Fruit fly (Drosophila melanogaster) whole organism, embryonic: ENCODE measurements around the gene Evi5.

Experiments
- Aef1 ChIP-seq: fragments of 200-800 bp; sonication (Bioruptor generic); IDR thresholded peaks from 3 replicates; pipeline ENCODE4 v1.3.6; 2022; ENCODE audit warnings: missing biosample characterization, missing genetic modification characterization
- Atf-2 ChIP-seq: fragments of 200-800 bp; sonication (Bioruptor generic); optimal IDR thresholded peaks from 2 replicates; lab custom pipeline; 2016; ENCODE audit warnings: missing biosample characterization, missing genetic modification characterization
- CG11723 ChIP-seq: fragments of 200-800 bp; sonication (Bioruptor generic); optimal IDR thresholded peaks from 2 replicates; lab custom pipeline; 2017; ENCODE audit warnings: missing biosample characterization, mild to moderate bottlenecking, missing genetic modification characterization
- CG12155 ChIP-seq: fragments of 200-800 bp; sonication (Bioruptor generic); optimal IDR thresholded peaks from 3 replicates; lab custom pipeline; 2016; ENCODE audit warnings: missing biosample characterization, missing genetic modification characterization
- CG12769 ChIP-seq: fragments of 200-800 bp; sonication (Bioruptor generic); optimal IDR thresholded peaks from 2 replicates; lab custom pipeline; 2019; ENCODE audit warnings: missing biosample characterization, mild to moderate bottlenecking, missing genetic modification characterization, moderate library complexity
- CG13123 ChIP-seq: fragments of 200-800 bp; sonication (Bioruptor generic); optimal IDR thresholded peaks from 2 replicates; lab custom pipeline; 2016; ENCODE audit warnings: missing biosample characterization, missing genetic modification characterization
- CG14050 ChIP-seq: fragments of 200-800 bp; sonication (Bioruptor generic); IDR thresholded peaks from 3 replicates; pipeline ENCODE4 v1.3.6; 2022; ENCODE audit warnings: missing biosample characterization, missing genetic modification characterization
- CG15011 ChIP-seq: fragments of 200-800 bp; sonication (Bioruptor generic); optimal IDR thresholded peaks from 3 replicates; lab custom pipeline; 2018; ENCODE audit warnings: missing biosample characterization, mild to moderate bottlenecking, missing genetic modification characterization
- CG1792 ChIP-seq: fragments of 200-800 bp; sonication (Bioruptor generic); optimal IDR thresholded peaks from 2 replicates; lab custom pipeline; 2016; ENCODE audit warnings: missing biosample characterization, missing genetic modification characterization
- CG30431 ChIP-seq: fragments of 200-800 bp; sonication (Bioruptor generic); optimal IDR thresholded peaks from 2 replicates; lab custom pipeline; 2017; ENCODE audit warnings: missing biosample characterization, missing genetic modification characterization
- CG31388 ChIP-seq: fragments of 200-800 bp; sonication (Bioruptor generic); optimal IDR thresholded peaks from 2 replicates; lab custom pipeline; 2016; ENCODE audit warnings: missing biosample characterization, missing genetic modification characterization
- CG33213 ChIP-seq: fragments of 200-800 bp; sonication (Bioruptor generic); optimal IDR thresholded peaks from 3 replicates; lab custom pipeline; 2016; ENCODE audit warnings: missing biosample characterization, missing genetic modification characterization
- CG34422 ChIP-seq: fragments of 200-800 bp; sonication (Bioruptor generic); IDR thresholded peaks from 3 replicates; pipeline ENCODE4 v1.3.6; 2022; ENCODE audit warnings: missing biosample characterization, missing genetic modification characterization
- CG3726 ChIP-seq: fragments of 200-800 bp; sonication (Bioruptor generic); IDR thresholded peaks from 3 replicates; pipeline ENCODE4, ENCODE4 v1.3.6; 2022; ENCODE audit warnings: missing biosample characterization, missing genetic modification characterization
- CG6175 ChIP-seq: fragments of 200-800 bp; sonication (Bioruptor generic); IDR thresholded peaks from 3 replicates; pipeline ENCODE4 v1.3.6; 2022; ENCODE audit warnings: missing biosample characterization, missing genetic modification characterization
- CG6683 ChIP-seq: fragments of 200-800 bp; sonication (Bioruptor generic); optimal IDR thresholded peaks from 2 replicates; lab custom pipeline; 2017; ENCODE audit warnings: missing biosample characterization, mild to moderate bottlenecking, missing genetic modification characterization, missing genetic modification reagents
- CG6813 ChIP-seq: fragments of 200-800 bp; sonication (Bioruptor generic); optimal IDR thresholded peaks from 2 replicates; lab custom pipeline; 2017; ENCODE audit warnings: missing biosample characterization, missing genetic modification characterization, mild to moderate bottlenecking, moderate library complexity, missing genetic modification reagents
- CG8281 ChIP-seq: fragments of 200-800 bp; sonication (Bioruptor generic); optimal IDR thresholded peaks from 2 replicates; lab custom pipeline; 2018; ENCODE audit warnings: missing biosample characterization, mild to moderate bottlenecking, missing genetic modification characterization, moderate library complexity
- Elba2 ChIP-seq: fragments of 200-800 bp; sonication (Bioruptor generic); optimal IDR thresholded peaks from 3 replicates; lab custom pipeline; 2016; ENCODE audit warnings: missing biosample characterization, missing genetic modification characterization
- H2.0 ChIP-seq: fragments of 200-800 bp; sonication (Bioruptor generic); IDR thresholded peaks from 2 replicates; pipeline ENCODE4 v1.3.6; 2022; ENCODE audit warnings: missing biosample characterization, missing genetic modification characterization
- Hmx ChIP-seq: fragments of 200-800 bp; sonication (Bioruptor generic); optimal IDR thresholded peaks from 2 replicates; lab custom pipeline; 2016; ENCODE audit warnings: missing biosample characterization, missing genetic modification characterization
- Hr3 ChIP-seq: fragments of 200-800 bp; sonication (Bioruptor generic); optimal IDR thresholded peaks from 3 replicates; lab custom pipeline; 2016; ENCODE audit warnings: missing biosample characterization, missing genetic modification characterization
- Rx ChIP-seq: fragments of 200-800 bp; sonication (Bioruptor generic); IDR thresholded peaks from 2 replicates; pipeline ENCODE4 v1.3.6; 2022; ENCODE audit warnings: missing biosample characterization, missing genetic modification characterization
- Sox100B ChIP-seq: fragments of 200-800 bp; sonication (Bioruptor generic); optimal IDR thresholded peaks from 3 replicates; lab custom pipeline; 2018; ENCODE audit warnings: missing biosample characterization, mild to moderate bottlenecking, missing genetic modification characterization
- abd-A ChIP-seq: fragments of 200-800 bp; sonication (Bioruptor generic); optimal IDR thresholded peaks from 3 replicates; lab custom pipeline; 2019; ENCODE audit warnings: missing biosample characterization, mild to moderate bottlenecking, missing genetic modification characterization, moderate library complexity
- amos ChIP-seq: fragments of 200-800 bp; sonication (Bioruptor generic); IDR thresholded peaks from 2 replicates; pipeline ENCODE4 v1.3.6; 2022; ENCODE audit warnings: missing biosample characterization, missing genetic modification characterization; ENCODE audit not compliant: partially characterized antibody
- ap ChIP-seq: fragments of 200-800 bp; sonication (Bioruptor generic); IDR thresholded peaks from 2 replicates; pipeline ENCODE4 v1.3.6; 2022; ENCODE audit warnings: missing biosample characterization, missing genetic modification characterization
- az2 ChIP-seq: fragments of 200-800 bp; sonication (Bioruptor generic); optimal IDR thresholded peaks from 3 replicates; lab custom pipeline; 2016; ENCODE audit warnings: missing biosample characterization, missing genetic modification characterization
- bbx ChIP-seq: fragments of 200-800 bp; sonication (Bioruptor generic); IDR thresholded peaks from 2 replicates; pipeline ENCODE4 v1.3.6; 2022; ENCODE audit warnings: missing biosample characterization, missing genetic modification characterization; ENCODE audit not compliant: partially characterized antibody
- cato ChIP-seq: fragments of 200-800 bp; sonication (Bioruptor generic); optimal IDR thresholded peaks from 2 replicates; lab custom pipeline; 2016; ENCODE audit warnings: missing biosample characterization, missing genetic modification characterization, borderline replicate concordance
- chinmo ChIP-seq: fragments of 200-800 bp; sonication (Bioruptor generic); IDR thresholded peaks from 4 replicates; pipeline ENCODE4 v1.3.6; 2022; ENCODE audit warnings: missing biosample characterization, missing genetic modification characterization; ENCODE audit not compliant: partially characterized antibody
- cwo ChIP-seq: fragments of 200-800 bp; sonication (Bioruptor generic); optimal IDR thresholded peaks from 3 replicates; lab custom pipeline; 2017; ENCODE audit warnings: missing biosample characterization, missing genetic modification characterization, mild to moderate bottlenecking, moderate library complexity, missing genetic modification reagents
- danr ChIP-seq: fragments of 200-800 bp; sonication (Bioruptor generic); IDR thresholded peaks from 2 replicates; pipeline ENCODE4 v1.3.6; 2022; ENCODE audit warnings: missing biosample characterization, missing genetic modification characterization
- eve ChIP-seq, 2 experiments: fragments of >200 bp; optimal IDR thresholded peaks; 2 replicates each; lab custom pipeline; 2017; ENCODE audit warnings: missing biosample characterization in 2 of 2, missing genetic modification characterization in 2 of 2
- fu2 ChIP-seq: fragments of 200-800 bp; sonication (Bioruptor generic); optimal IDR thresholded peaks from 2 replicates; lab custom pipeline; 2016; ENCODE audit warnings: missing biosample characterization, missing genetic modification characterization
- gfzf ChIP-seq: fragments of 200-800 bp; sonication (Bioruptor generic); optimal IDR thresholded peaks from 2 replicates; lab custom pipeline; 2016; ENCODE audit warnings: missing biosample characterization, mild to moderate bottlenecking, missing genetic modification characterization, moderate library complexity
- lmd ChIP-seq: fragments of 200-800 bp; sonication (Bioruptor generic); IDR thresholded peaks from 2 replicates; pipeline ENCODE4 v1.3.6; 2022; ENCODE audit warnings: missing biosample characterization, missing genetic modification characterization
- nau ChIP-seq: fragments of 200-800 bp; sonication (Bioruptor generic); optimal IDR thresholded peaks from 3 replicates; lab custom pipeline; 2017; ENCODE audit warnings: missing biosample characterization, mild to moderate bottlenecking, missing genetic modification characterization, missing genetic modification reagents
- onecut ChIP-seq: fragments of 200-800 bp; sonication (Bioruptor generic); IDR thresholded peaks from 2 replicates; pipeline ENCODE4 v1.3.6; 2022; ENCODE audit warnings: missing biosample characterization, missing genetic modification characterization
- ranshi ChIP-seq: fragments of 200-800 bp; sonication (Bioruptor generic); IDR thresholded peaks from 2 replicates; pipeline ENCODE4 v1.3.6; 2022; ENCODE audit warnings: missing biosample characterization, missing genetic modification characterization
- sd ChIP-seq: fragments of 200-800 bp; sonication (Bioruptor generic); optimal IDR thresholded peaks from 3 replicates; lab custom pipeline; 2018; ENCODE audit warnings: missing biosample characterization, mild to moderate bottlenecking, missing genetic modification characterization, moderate library complexity
- so ChIP-seq: fragments of 200-800 bp; sonication (Bioruptor generic); IDR thresholded peaks from 3 replicates; pipeline ENCODE4 v1.3.6; 2022; ENCODE audit warnings: missing biosample characterization, missing genetic modification characterization
- sr ChIP-seq: fragments of 200-800 bp; sonication (Bioruptor generic); IDR thresholded peaks from 3 replicates; pipeline ENCODE4 v1.3.6; 2022; ENCODE audit warnings: missing biosample characterization, missing genetic modification characterization
- tin ChIP-seq: fragments of 200-800 bp; sonication (Bioruptor generic); optimal IDR thresholded peaks from 3 replicates; lab custom pipeline; 2016; ENCODE audit warnings: missing biosample characterization, missing genetic modification characterization
- trem ChIP-seq: fragments of 200-800 bp; optimal IDR thresholded peaks from 3 replicates; lab custom pipeline; 2019; ENCODE audit warnings: missing biosample characterization, mild to moderate bottlenecking, missing genetic modification characterization, moderate library complexity
- twi ChIP-seq: fragments of 200-800 bp; optimal IDR thresholded peaks from 2 replicates; lab custom pipeline; 2019; ENCODE audit warnings: missing biosample characterization, mild to moderate bottlenecking, missing genetic modification characterization, moderate library complexity
- zfh1 ChIP-seq: fragments of 200-800 bp; sonication (Bioruptor generic); IDR thresholded peaks from 3 replicates; pipeline ENCODE4 v1.3.6; 2022; ENCODE audit warnings: missing biosample characterization, missing genetic modification characterization
- zfh2 ChIP-seq: fragments of 200-800 bp; sonication (Bioruptor generic); optimal IDR thresholded peaks from 2 replicates; lab custom pipeline; 2016; ENCODE audit warnings: missing biosample characterization, missing genetic modification characterization

Evi5 gene

DNA sequence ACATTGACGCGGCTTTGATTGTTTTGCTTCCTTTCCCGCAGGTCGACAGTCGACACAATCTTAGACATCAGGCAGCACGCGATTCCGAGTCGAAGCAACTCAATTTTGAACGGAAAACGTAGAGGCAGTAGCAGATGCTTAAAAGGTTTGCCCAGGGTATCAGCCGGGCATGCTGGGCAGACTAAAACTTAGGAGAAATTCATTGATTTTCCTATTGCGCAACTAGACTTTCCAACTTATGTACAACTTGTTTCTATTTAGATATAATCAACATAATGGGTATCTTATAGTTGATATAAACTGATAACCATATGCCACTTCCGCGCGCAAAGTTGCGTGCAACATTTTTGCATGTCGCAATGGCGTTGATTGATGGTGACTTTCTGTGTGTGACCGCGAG is 12.6 kb upstream of the Evi5 start (continued):
- no peak for TF ChIP-seq CG6813
- TF ChIP-seq danr, result no peak
- TF ChIP-seq CG34422 (GFP tag; lab: Robert Waterston, UW), result 0 out of 3 replicates have a peak, but pooled peaks have one; percentile 15
- no peak for TF ChIP-seq twi (tag; lab: Kevin White, UChicago)
- no peak for TF ChIP-seq Elba2
- no peak for TF ChIP-seq Hmx (GFP tag; lab: Kevin White, UChicago)
- no peak for TF ChIP-seq CG15011 (GFP tag; lab: Kevin White, UChicago)
- TF ChIP-seq trem, result no peak
- peak; percentile 11; the same call in 1 of the 3 replicates for TF ChIP-seq Aef1
- no peak for TF ChIP-seq ranshi (GFP tag; lab: Robert Waterston, UW)
- no peak for TF ChIP-seq Atf-2
- TF ChIP-seq az2 (GFP tag; lab: Kevin White, UChicago), result no peak
- no peak for TF ChIP-seq eve (GFP tag; optimal IDR thresholded peaks at IDR 0.05; lab: Kevin White, UChicago)
- TF ChIP-seq zfh1, result peak; percentile 47; the same call in 1 of the 3 replicates
- no peak for TF ChIP-seq tin (GFP tag; lab: Kevin White, UChicago)
- no peak for TF ChIP-seq CG31388 (GFP tag; lab: Kevin White, UChicago)

DNA sequence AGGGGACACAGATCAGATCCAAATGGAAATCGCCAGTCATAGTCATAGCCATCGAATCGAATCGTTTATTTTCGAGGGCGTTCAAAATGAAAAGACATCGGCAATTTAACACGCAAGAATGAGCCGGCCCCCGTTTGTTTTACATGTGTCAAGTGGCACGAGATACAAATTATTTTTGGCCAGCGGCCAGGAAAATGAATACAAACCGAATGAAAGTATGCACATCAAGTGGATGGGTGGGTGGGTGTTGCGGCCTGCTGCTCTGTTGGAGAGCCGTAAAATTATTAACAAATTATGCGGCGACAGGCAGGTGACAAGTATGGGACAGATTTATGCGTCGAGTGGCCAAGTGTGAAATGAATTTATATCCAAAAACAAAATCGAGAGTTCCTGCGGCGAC is 9.9 kb upstream of the Evi5 start:
- TF ChIP-seq trem (no peak), sr (peak; percentile 67; the same call in 2 of the 3 replicates), chinmo (GFP tag; lab: Robert Waterston, UW) (0 out of 4 replicates have a peak, but pooled peaks have one; percentile 23), cwo (GFP tag; lab: Kevin White, UChicago) (peak; percentile 64), CG6683 (no peak), CG3726 (no peak), zfh2 (no peak), CG6175 (GFP tag; lab: Robert Waterston, UW) (no peak), lmd (GFP tag; lab: Robert Waterston, UW) (no peak), sd (tag; lab: Kevin White, UChicago) (peak; percentile 65), CG12155 (no peak), Atf-2 (no peak), so (GFP tag; lab: Robert Waterston, UW) (peak; percentile 23; the same call in 1 of the 3 replicates), CG12769 (tag; lab: Kevin White, UChicago) (peak; percentile 1), abd-A (tag; lab: Kevin White, UChicago) (peak; percentile 13)
- TF ChIP-seq, all 482 proteins: peak for 7

DNA sequence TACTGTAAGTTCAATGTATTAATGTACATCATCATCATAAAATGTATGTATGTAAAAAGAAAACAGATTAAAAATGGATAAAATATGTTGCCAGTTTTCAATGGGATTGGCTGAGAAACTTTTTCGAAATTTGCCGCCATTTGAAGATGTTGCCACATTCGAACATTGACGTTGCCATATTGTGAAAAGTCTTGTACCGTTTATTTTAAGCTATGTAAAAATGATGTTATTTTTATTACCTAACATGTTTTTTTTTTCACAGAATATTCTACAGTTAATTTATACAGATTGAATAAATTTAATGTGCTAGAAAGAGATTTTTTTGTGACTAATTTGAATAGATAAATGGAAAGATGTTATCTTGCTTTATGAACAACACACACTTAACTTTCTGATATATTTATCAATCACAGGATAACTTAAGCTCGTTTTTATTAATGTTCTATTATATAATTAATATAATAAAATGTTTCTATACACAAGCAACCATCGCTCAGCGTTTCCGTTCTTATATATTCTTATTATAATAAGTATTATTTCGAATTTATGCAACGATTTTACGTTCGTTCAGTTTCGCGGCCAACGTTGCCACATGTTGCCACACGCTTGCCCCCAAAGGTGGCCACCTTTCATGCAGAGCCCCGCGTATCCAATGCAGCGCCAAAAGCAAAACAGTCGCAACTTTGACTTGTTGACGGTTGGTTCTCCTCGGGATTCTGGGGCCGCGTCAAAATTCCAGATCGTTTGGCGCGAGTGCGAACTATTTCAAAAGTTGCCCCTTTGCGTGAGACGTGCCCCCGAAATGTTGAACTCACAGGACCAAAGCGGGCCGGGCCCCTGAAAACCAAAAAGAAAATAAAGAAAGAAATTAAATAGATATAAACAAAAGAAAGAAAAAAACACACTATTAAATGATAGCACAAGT is 5.0 kb upstream of the Evi5 start, which contains the start of gene CG43155:
Gene CG43155, plus strand, starts transcription at position 875 of the 925 bp plus-strand sequence.
- TF ChIP-seq H2.0 (GFP tag; lab: Robert Waterston, UW) (no peak), Rx (GFP tag; lab: Robert Waterston, UW) (no peak), CG14050 (no peak), fu2 (GFP tag; lab: Kevin White, UChicago) (no peak), bbx (GFP tag; lab: Robert Waterston, UW) (peak; percentile 14; the same call in 1 of the 2 replicates), Hr3 (GFP tag; lab: Kevin White, UChicago) (no peak), CG1792 (GFP tag; lab: Kevin White, UChicago) (no peak), ap (no peak), amos (GFP tag; lab: Robert Waterston, UW) (0 out of 2 replicates have a peak, but pooled peaks have one; percentile 9), gfzf (no peak), CG33213 (GFP tag; lab: Kevin White, UChicago) (no peak), Sox100B (GFP tag; lab: Kevin White, UChicago) (no peak), CG8281 (tag; lab: Kevin White, UChicago) (no peak), nau (GFP tag; lab: Kevin White, UChicago) (no peak), CG13123 (GFP tag; lab: Kevin White, UChicago) (no peak), CG34422 (GFP tag; lab: Robert Waterston, UW) (0 out of 3 replicates have a peak, but pooled peaks have one; percentile 20), onecut (GFP tag; lab: Robert Waterston, UW) (no peak), CG11723 (GFP tag; lab: Kevin White, UChicago) (no peak), CG30431 (GFP tag; lab: Kevin White, UChicago) (no peak), cato (GFP tag; lab: Kevin White, UChicago) (no peak)
